Worm (Caenorhabditis elegans) whole organism, L1 larva: Measurements from ENCODE around the gene ZK829.1.

Experiments used
- C04F5.9 ChIP-seq: sonication (generic microtip); optimal IDR thresholded peaks from 2 replicates; lab custom pipeline; 2016; ENCODE audit warnings: missing genetic modification characterization, missing compliant biosample characterization
- Y116A8C.19 ChIP-seq: sonication (generic microtip); optimal IDR thresholded peaks from 2 replicates; lab custom pipeline; 2016; ENCODE audit warnings: missing compliant biosample characterization, missing genetic modification characterization, borderline replicate concordance
- alr-1 ChIP-seq: fragments of 200-800 bp; sonication (Bioruptor generic); optimal IDR thresholded peaks from 2 replicates; lab custom pipeline; 2018; ENCODE audit warnings: borderline replicate concordance, mild to moderate bottlenecking, missing genetic modification characterization, missing compliant biosample characterization
- ama-1 ChIP-seq: fragments of 150-350 bp; optimal IDR thresholded peaks from 2 replicates; lab custom pipeline; 2014
- lir-3 ChIP-seq: sonication (generic microtip); optimal IDR thresholded peaks from 2 replicates; lab custom pipeline; 2016; ENCODE audit warnings: mild to moderate bottlenecking, missing genetic modification characterization, moderate library complexity, missing compliant biosample characterization; ENCODE audit not compliant: poor library complexity
- lsy-2 ChIP-seq, 2 experiments: fragments of 150-350 bp; optimal IDR thresholded peaks; 2 replicates each; lab custom pipeline; 2014; ENCODE audit warnings: missing biosample characterization in 2 of 2, missing genetic modification characterization in 2 of 2
- mdl-1 ChIP-seq, 2 experiments: fragments of 150-350 bp; optimal IDR thresholded peaks; 2 replicates each; lab custom pipeline; 2014 to 2017; ENCODE audit warnings: missing biosample characterization in 2 of 2, missing genetic modification characterization in 2 of 2, inconsistent platforms in 1 of 2
- sox-4 ChIP-seq: sonication (generic microtip); optimal IDR thresholded peaks from 2 replicates; lab custom pipeline; 2016; ENCODE audit warnings: missing genetic modification characterization, missing compliant biosample characterization
- tbx-2 ChIP-seq: sonication (generic microtip); optimal IDR thresholded peaks from 2 replicates; lab custom pipeline; 2016; ENCODE audit warnings: missing genetic modification characterization, missing compliant biosample characterization
- unc-130 ChIP-seq: fragments of 150-350 bp; optimal IDR thresholded peaks from 2 replicates; lab custom pipeline; 2017; ENCODE audit warnings: missing biosample characterization, missing genetic modification characterization, inconsistent platforms

DNA sequence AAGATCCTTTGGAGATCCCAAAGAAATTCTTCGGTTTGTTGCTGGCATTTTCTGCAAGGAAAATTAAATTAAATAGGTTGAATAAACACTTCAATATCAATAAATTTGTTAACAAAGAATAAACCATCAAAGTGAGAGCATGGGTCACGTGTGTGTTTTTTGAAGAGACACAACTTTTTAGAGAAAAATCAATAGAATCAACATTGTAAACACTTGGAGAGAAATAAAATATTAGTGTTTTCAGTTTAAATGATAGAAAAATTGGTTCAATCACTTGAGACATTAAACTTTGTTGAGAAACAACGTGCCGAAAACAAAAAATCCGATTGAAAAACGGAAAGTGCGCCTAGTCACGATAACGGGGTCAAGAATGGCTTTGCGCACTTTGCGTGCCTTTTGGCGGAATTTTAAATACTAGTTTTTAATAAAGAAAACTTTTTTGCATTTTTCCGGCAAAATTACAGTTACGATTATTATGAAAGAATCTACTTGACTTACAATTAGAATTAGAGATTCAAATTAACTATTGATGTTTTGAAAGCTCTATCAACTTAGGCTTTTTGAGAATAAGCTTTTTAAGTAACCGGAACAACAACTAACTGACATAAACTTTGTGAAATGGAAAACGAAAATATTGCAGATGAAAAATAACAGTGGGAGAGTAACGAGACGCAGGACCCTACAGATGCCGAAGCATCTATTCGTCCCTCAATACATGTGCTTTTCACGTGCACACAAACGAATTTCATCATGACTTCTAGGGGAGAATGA is 19.5 kb upstream of the ZK829.1 start, which contains the start of gene ZK829.7:
- TF ChIP-seq alr-1 (tag; lab: Kevin White, UChicago) (no peak), lir-3 (tag; lab: Kevin White, UChicago) (peak; percentile 24), tbx-2 (tag; lab: Kevin White, UChicago) (peak; percentile 83), lsy-2 (tag; optimal IDR thresholded peaks at IDR 0.05; lab: Kevin White, UChicago) (peak; percentile 80), ama-1 (lab: Kevin White, UChicago) (no peak), mdl-1 (tag; optimal IDR thresholded peaks at IDR 0.05; lab: Kevin White, UChicago) (peak in 1 of 2 experiments; percentile 41), sox-4 (tag; lab: Kevin White, UChicago) (peak; percentile 59), Y116A8C.19 (tag; lab: Kevin White, UChicago) (no peak), unc-130 (tag; lab: Kevin White, UChicago) (peak; percentile 68), C04F5.9 (peak; percentile 56)
